Fruit fly (Drosophila melanogaster): ENCODE data around the gene HLH3B.

Gene HLH3B

dm6 chrX:2646022-2646761, 35.3 kb downstream of the HLH3B start (continued):
- TF ChIP-seq Fer2 (tag; optimal IDR thresholded peaks at IDR 0.05) (peak; percentile 87), dan (GFP tag; IDR thresholded peaks at IDR 0.05) (peak; percentile 74), danr (GFP tag; IDR thresholded peaks at IDR 0.05) (peak; percentile 88), crol (GFP tag; IDR thresholded peaks at IDR 0.05) (peak; percentile 99), az2 (GFP tag; optimal IDR thresholded peaks at IDR 0.05) (peak; percentile 97), cwo (GFP tag; optimal IDR thresholded peaks at IDR 0.05) (peak; percentile 97), Ssrp (tag; optimal IDR thresholded peaks at IDR 0.05) (peak; percentile 95), CG14014 (GFP tag; IDR thresholded peaks at IDR 0.05) (peak; percentile 98), vvl (GFP tag; IDR thresholded peaks at IDR 0.05) (peak; percentile 98), gt (GFP tag; IDR thresholded peaks at IDR 0.05) (peak; percentile 78), Opbp (GFP tag; IDR thresholded peaks at IDR 0.05; ENCODE audit: partially characterized antibody) (peak; percentile 44; the same call in 1 of the 3 replicates), CG10543 (GFP tag; optimal IDR thresholded peaks at IDR 0.05) (peak; percentile 98), CG4730 (GFP tag; IDR thresholded peaks at IDR 0.05) (peak; percentile 91), Hey (tag; optimal IDR thresholded peaks at IDR 0.05) (peak; percentile 88), Mad (GFP tag; optimal IDR thresholded peaks at IDR 0.05) (peak; percentile 95), CTCF (GFP tag; optimal IDR thresholded peaks at IDR 0.05) (peak; percentile 87), CkIIα-i1 (GFP tag; IDR thresholded peaks at IDR 0.05) (peak; percentile 69), CG5953 (GFP tag; IDR thresholded peaks at IDR 0.05) (peak; percentile 94), peb (GFP tag; IDR thresholded peaks at IDR 0.05) (peak; percentile 88), CG2202 (tag; optimal IDR thresholded peaks at IDR 0.05) (peak; percentile 93), inv (GFP tag; IDR thresholded peaks at IDR 0.05; ENCODE audit: partially characterized antibody) (peak; percentile 46; the same call in 1 of the 2 replicates), MESR4 (GFP tag; optimal IDR thresholded peaks at IDR 0.05) (peak; percentile 75), CG16779 (GFP tag; IDR thresholded peaks at IDR 0.05) (peak; percentile 94), CG1832 (GFP tag; optimal IDR thresholded peaks at IDR 0.05) (peak; percentile 61), CG17568 (GFP tag; optimal IDR thresholded peaks at IDR 0.05) (peak; percentile 97), CG2199 (GFP tag; IDR thresholded peaks at IDR 0.05) (peak; percentile 94; the same call in 2 of the 3 replicates), NK7.1 (GFP tag; optimal IDR thresholded peaks at IDR 0.05) (peak; percentile 95), dati (GFP tag; IDR thresholded peaks at IDR 0.05) (peak; percentile 85), CG3407 (GFP tag; optimal IDR thresholded peaks at IDR 0.05) (peak; percentile 95), CG2678 (tag; optimal IDR thresholded peaks at IDR 0.05) (peak; percentile 98), Ravus (GFP tag; IDR thresholded peaks at IDR 0.05) (peak; percentile 81), lilli (GFP tag; optimal IDR thresholded peaks at IDR 0.05) (peak; percentile 98), insv (GFP tag; optimal IDR thresholded peaks at IDR 0.05) (peak; percentile 56 to 76), Atf3 (GFP tag; optimal IDR thresholded peaks at IDR 0.05) (peak; percentile 92), CG17361 (GFP tag; IDR thresholded peaks at IDR 0.05) (peak; percentile 97), CG17912 (GFP tag; optimal IDR thresholded peaks at IDR 0.05) (peak; percentile 76), mld (GFP tag; IDR thresholded peaks at IDR 0.05; ENCODE audit: partially characterized antibody) (peak; percentile 60; the same call in 1 of the 3 replicates), CG4707 (GFP tag; optimal IDR thresholded peaks at IDR 0.05) (peak; percentile 95), her (GFP tag; optimal IDR thresholded peaks at IDR 0.05) (peak; percentile 96), Adf1 (GFP tag; IDR thresholded peaks at IDR 0.05) (peak; percentile 100), Atf-2 (GFP tag; optimal IDR thresholded peaks at IDR 0.05) (peak; percentile 96), Fer3 (tag; optimal IDR thresholded peaks at IDR 0.05) (peak; percentile 96), Xrp1 (GFP tag; IDR thresholded peaks at IDR 0.05) (peak; percentile 97), CG11696 (GFP tag; IDR thresholded peaks at IDR 0.05) (peak; percentile 100), CG17829 (tag; optimal IDR thresholded peaks at IDR 0.05) (peak; percentile 95), CG32772 (GFP tag; IDR thresholded peaks at IDR 0.05) (peak; percentile 95), Hmr (GFP tag; optimal IDR thresholded peaks at IDR 0.05) (peak; percentile 99), Dip3 (GFP tag; optimal IDR thresholded peaks at IDR 0.05) (peak; percentile 96), gcm2 (GFP tag; optimal IDR thresholded peaks at IDR 0.05) (peak; percentile 92), Doc2 (GFP tag; IDR thresholded peaks at IDR 0.05) (peak; percentile 76; the same call in 1 of the 2 replicates)
